Fruit fly (Drosophila melanogaster) whole organism, embryonic: ENCODE results near the gene RPA3.

ENCODE experiments used
- Ada2b ChIP-seq: fragments of 200-800 bp; sonication (Bioruptor generic); IDR thresholded peaks from 2 replicates; pipeline ENCODE4 v1.3.6; 2022; ENCODE audit warnings: missing biosample characterization, missing genetic modification characterization
- B-H2 ChIP-seq: fragments of 200-800 bp; sonication (Bioruptor generic); optimal IDR thresholded peaks from 2 replicates; lab custom pipeline; 2018; ENCODE audit warnings: missing biosample characterization, mild to moderate bottlenecking, missing genetic modification characterization
- CG10543 ChIP-seq: fragments of 200-800 bp; sonication (Bioruptor generic); optimal IDR thresholded peaks from 3 replicates; lab custom pipeline; 2017; ENCODE audit warnings: missing biosample characterization, mild to moderate bottlenecking, missing genetic modification characterization, moderate library complexity
- CG10979 ChIP-seq: fragments of 200-800 bp; sonication (Bioruptor generic); optimal IDR thresholded peaks from 2 replicates; lab custom pipeline; 2018; ENCODE audit warnings: missing biosample characterization, mild to moderate bottlenecking, missing genetic modification characterization, moderate library complexity
- CG11093 ChIP-seq: fragments of 200-800 bp; sonication (Bioruptor generic); IDR thresholded peaks from 3 replicates; pipeline ENCODE4 v1.3.6; 2022; ENCODE audit warnings: missing biosample characterization, missing genetic modification characterization
- CG13123 ChIP-seq: fragments of 200-800 bp; sonication (Bioruptor generic); optimal IDR thresholded peaks from 2 replicates; lab custom pipeline; 2016; ENCODE audit warnings: missing biosample characterization, missing genetic modification characterization
- CG13296 ChIP-seq: fragments of 200-800 bp; sonication (Bioruptor generic); optimal IDR thresholded peaks from 3 replicates; lab custom pipeline; 2018; ENCODE audit warnings: missing biosample characterization, mild to moderate bottlenecking, missing genetic modification characterization
- CG13894 ChIP-seq: fragments of 200-800 bp; sonication (Bioruptor generic); optimal IDR thresholded peaks from 3 replicates; lab custom pipeline; 2018; ENCODE audit warnings: missing biosample characterization, mild to moderate bottlenecking, missing genetic modification characterization, moderate library complexity
- CG15479 ChIP-seq: fragments of 200-800 bp; sonication (Bioruptor generic); optimal IDR thresholded peaks from 3 replicates; lab custom pipeline; 2019; ENCODE audit warnings: missing biosample characterization, mild to moderate bottlenecking, missing genetic modification characterization, moderate library complexity
- CG15514 ChIP-seq: fragments of 200-800 bp; sonication (Bioruptor generic); optimal IDR thresholded peaks from 3 replicates; lab custom pipeline; 2017; ENCODE audit warnings: missing biosample characterization, missing genetic modification characterization, mild to moderate bottlenecking, moderate library complexity, missing genetic modification reagents
- CG1603 ChIP-seq: fragments of 200-800 bp; sonication (Bioruptor generic); optimal IDR thresholded peaks from 2 replicates; lab custom pipeline; 2019; ENCODE audit warnings: missing biosample characterization, mild to moderate bottlenecking, missing genetic modification characterization, moderate library complexity
- CG16815 ChIP-seq: fragments of 200-800 bp; sonication (Bioruptor generic); optimal IDR thresholded peaks from 3 replicates; lab custom pipeline; 2017; ENCODE audit warnings: missing biosample characterization, mild to moderate bottlenecking, missing genetic modification characterization
- CG1792 ChIP-seq: fragments of 200-800 bp; sonication (Bioruptor generic); optimal IDR thresholded peaks from 2 replicates; lab custom pipeline; 2016; ENCODE audit warnings: missing biosample characterization, missing genetic modification characterization
- CG2199 ChIP-seq: fragments of 200-800 bp; sonication (Bioruptor generic); IDR thresholded peaks from 3 replicates; pipeline ENCODE4 v1.3.6; 2022; ENCODE audit warnings: missing biosample characterization, missing genetic modification characterization
- CG2678 ChIP-seq: fragments of 200-800 bp; sonication (Bioruptor generic); optimal IDR thresholded peaks from 3 replicates; lab custom pipeline; 2019; ENCODE audit warnings: missing biosample characterization, mild to moderate bottlenecking, missing genetic modification characterization, moderate library complexity
- CG3726 ChIP-seq: fragments of 200-800 bp; sonication (Bioruptor generic); IDR thresholded peaks from 3 replicates; pipeline ENCODE4, ENCODE4 v1.3.6; 2022; ENCODE audit warnings: missing biosample characterization, missing genetic modification characterization
- CG4854 ChIP-seq: fragments of 200-800 bp; sonication (Bioruptor generic); optimal IDR thresholded peaks from 2 replicates; lab custom pipeline; 2016; ENCODE audit warnings: missing biosample characterization, missing genetic modification characterization, inconsistent platforms
- CG6654 ChIP-seq: fragments of 200-800 bp; sonication (Bioruptor generic); optimal IDR thresholded peaks from 2 replicates; lab custom pipeline; 2017; ENCODE audit warnings: missing biosample characterization, mild to moderate bottlenecking, missing genetic modification characterization
- CG6813 ChIP-seq: fragments of 200-800 bp; sonication (Bioruptor generic); optimal IDR thresholded peaks from 2 replicates; lab custom pipeline; 2017; ENCODE audit warnings: missing biosample characterization, missing genetic modification characterization, mild to moderate bottlenecking, moderate library complexity, missing genetic modification reagents
- CG7745 ChIP-seq: fragments of 200-800 bp; sonication (Bioruptor generic); optimal IDR thresholded peaks from 2 replicates; lab custom pipeline; 2018; ENCODE audit warnings: missing biosample characterization, mild to moderate bottlenecking, missing genetic modification characterization, moderate library complexity
- CG7839 ChIP-seq: fragments of 200-800 bp; sonication (Bioruptor generic); optimal IDR thresholded peaks from 3 replicates; lab custom pipeline; 2018; ENCODE audit warnings: missing biosample characterization, mild to moderate bottlenecking, missing genetic modification characterization, moderate library complexity
- CG8924 ChIP-seq: fragments of 200-800 bp; optimal IDR thresholded peaks from 3 replicates; lab custom pipeline; 2019; ENCODE audit warnings: missing biosample characterization, mild to moderate bottlenecking, missing genetic modification characterization, moderate library complexity
- Deaf1 ChIP-seq: fragments of 200-800 bp; optimal IDR thresholded peaks from 3 replicates; lab custom pipeline; 2019; ENCODE audit warnings: missing biosample characterization, mild to moderate bottlenecking, missing genetic modification characterization, moderate library complexity
- E2f2 ChIP-seq: fragments of 200-800 bp; sonication (Bioruptor generic); IDR thresholded peaks from 2 replicates; pipeline ENCODE4 v1.3.6; 2022; ENCODE audit warnings: missing biosample characterization, missing genetic modification characterization
- Ets65A ChIP-seq: fragments of 200-800 bp; sonication (Bioruptor generic); peaks from one replicate; lab custom pipeline; 2016; ENCODE audit warnings: missing biosample characterization, missing genetic modification characterization
- GATAe ChIP-seq: fragments of 200-800 bp; sonication (Bioruptor generic); conservative IDR thresholded peaks from 2 replicates; pipeline ENCODE4 v1.3.6; 2022; ENCODE audit warnings: missing biosample characterization, missing genetic modification characterization
- NC2β ChIP-seq: fragments of 200-800 bp; sonication (Bioruptor generic); optimal IDR thresholded peaks from 2 replicates; lab custom pipeline; 2016; ENCODE audit warnings: missing biosample characterization, missing genetic modification characterization
- Nf-YC ChIP-seq: fragments of 200-800 bp; optimal IDR thresholded peaks from 3 replicates; lab custom pipeline; 2019; ENCODE audit warnings: missing biosample characterization, mild to moderate bottlenecking, missing genetic modification characterization, moderate library complexity
- Ssrp ChIP-seq: fragments of 200-800 bp; sonication (Bioruptor generic); optimal IDR thresholded peaks from 2 replicates; lab custom pipeline; 2018; ENCODE audit warnings: missing biosample characterization, mild to moderate bottlenecking, missing genetic modification characterization, moderate library complexity
- TFAM ChIP-seq: fragments of 200-800 bp; sonication (Bioruptor generic); optimal IDR thresholded peaks from 2 replicates; lab custom pipeline; 2017; ENCODE audit warnings: missing biosample characterization, missing genetic modification characterization, inconsistent platforms
- ac ChIP-seq: fragments of 200-800 bp; sonication (Bioruptor generic); optimal IDR thresholded peaks from 3 replicates; lab custom pipeline; 2017; ENCODE audit warnings: missing biosample characterization, mild to moderate bottlenecking, missing genetic modification characterization
- bbx ChIP-seq: fragments of 200-800 bp; sonication (Bioruptor generic); IDR thresholded peaks from 2 replicates; pipeline ENCODE4 v1.3.6; 2022; ENCODE audit warnings: missing biosample characterization, missing genetic modification characterization; ENCODE audit not compliant: partially characterized antibody
- btn ChIP-seq: fragments of 200-800 bp; sonication (Bioruptor generic); optimal IDR thresholded peaks from 2 replicates; lab custom pipeline; 2016; ENCODE audit warnings: missing biosample characterization, missing genetic modification characterization
- cad ChIP-seq: fragments of >200 bp; optimal IDR thresholded peaks from 2 replicates; lab custom pipeline; 2017; ENCODE audit warnings: missing biosample characterization, missing genetic modification characterization
- fu2 ChIP-seq: fragments of 200-800 bp; sonication (Bioruptor generic); optimal IDR thresholded peaks from 2 replicates; lab custom pipeline; 2016; ENCODE audit warnings: missing biosample characterization, missing genetic modification characterization
- gcm ChIP-seq: fragments of 200-800 bp; sonication (Bioruptor generic); optimal IDR thresholded peaks from 2 replicates; lab custom pipeline; 2019; ENCODE audit warnings: missing biosample characterization, mild to moderate bottlenecking, missing genetic modification characterization, moderate library complexity
- grau ChIP-seq: fragments of 200-800 bp; optimal IDR thresholded peaks from 3 replicates; lab custom pipeline; 2019; ENCODE audit warnings: missing biosample characterization, mild to moderate bottlenecking, missing genetic modification characterization, moderate library complexity
- grn ChIP-seq: fragments of 200-800 bp; sonication (Bioruptor generic); optimal IDR thresholded peaks from 3 replicates; lab custom pipeline; 2017; ENCODE audit warnings: missing biosample characterization, missing genetic modification characterization
- ham ChIP-seq: fragments of 200-800 bp; sonication (Bioruptor generic); IDR thresholded peaks from 2 replicates; pipeline ENCODE4 v1.3.6; 2022; ENCODE audit warnings: missing biosample characterization, missing genetic modification characterization
- kah ChIP-seq: fragments of 200-800 bp; sonication (Bioruptor generic); optimal IDR thresholded peaks from 2 replicates; lab custom pipeline; 2018; ENCODE audit warnings: missing biosample characterization, mild to moderate bottlenecking, missing genetic modification characterization
- lola ChIP-seq, 3 experiments: fragments of >200 bp in 2 of 3; fragments of 200-800 bp in 1 of 3; sonication (Bioruptor generic) in 1 of 3; optimal IDR thresholded peaks; 2 replicates each; lab custom pipeline; 2017 to 2019; ENCODE audit warnings: missing biosample characterization in 3 of 3, missing genetic modification characterization in 3 of 3, mild to moderate bottlenecking in 1 of 3, moderate library complexity in 1 of 3
- pros ChIP-seq: fragments of 200-800 bp; sonication (Bioruptor generic); optimal IDR thresholded peaks from 3 replicates; lab custom pipeline; 2019; ENCODE audit warnings: missing biosample characterization, mild to moderate bottlenecking, missing genetic modification characterization, moderate library complexity
- pum ChIP-seq: fragments of 200-800 bp; sonication (Bioruptor generic); optimal IDR thresholded peaks from 2 replicates; lab custom pipeline; 2016; ENCODE audit warnings: missing biosample characterization, missing genetic modification characterization
- sc ChIP-seq, 3 experiments: fragments of >200 bp in 2 of 3; fragments of 200-800 bp in 1 of 3; sonication (Bioruptor generic) in 1 of 3; optimal IDR thresholded peaks; 2 replicates in 2 of 3; 3 replicates in 1 of 3; lab custom pipeline; 2017; ENCODE audit warnings: mild to moderate bottlenecking in 1 of 3, missing biosample characterization in 1 of 3, missing genetic modification characterization in 1 of 3, missing genetic modification reagents in 1 of 3
- sd ChIP-seq: fragments of 200-800 bp; sonication (Bioruptor generic); optimal IDR thresholded peaks from 3 replicates; lab custom pipeline; 2018; ENCODE audit warnings: missing biosample characterization, mild to moderate bottlenecking, missing genetic modification characterization, moderate library complexity
- tio ChIP-seq: fragments of 200-800 bp; sonication (Bioruptor generic); optimal IDR thresholded peaks from 2 replicates; lab custom pipeline; 2017; ENCODE audit warnings: missing biosample characterization, missing genetic modification characterization, inconsistent platforms
- tna ChIP-seq: fragments of 200-800 bp; sonication (Bioruptor generic); IDR thresholded peaks from 2 replicates; pipeline ENCODE4 v1.3.6; 2022; ENCODE audit warnings: missing biosample characterization, missing genetic modification characterization; ENCODE audit not compliant: partially characterized antibody
- unc-4 ChIP-seq: fragments of 200-800 bp; sonication (Bioruptor generic); IDR thresholded peaks from 2 replicates; pipeline ENCODE4 v1.3.6; 2022; ENCODE audit warnings: missing biosample characterization, missing genetic modification characterization; ENCODE audit not compliant: partially characterized antibody
- unpg ChIP-seq: fragments of 200-800 bp; sonication (Bioruptor generic); optimal IDR thresholded peaks from 3 replicates; lab custom pipeline; 2018; ENCODE audit warnings: missing biosample characterization, mild to moderate bottlenecking, missing genetic modification characterization, moderate library complexity
- zen ChIP-seq: fragments of 200-800 bp; sonication (Bioruptor generic); optimal IDR thresholded peaks from 3 replicates; lab custom pipeline; 2018; ENCODE audit warnings: missing biosample characterization, mild to moderate bottlenecking, missing genetic modification characterization, moderate library complexity

The RPA3 gene

dm6 chrX:11659080-11659479 lies 43.4 kb upstream of the RPA3 start (continued):
- TF ChIP-seq bbx (GFP tag; lab: Robert Waterston, UW) (no peak), Nf-YC (tag; lab: Kevin White, UChicago) (peak; percentile 12), zen (tag; lab: Kevin White, UChicago) (no peak), NC2β (no peak), unpg (GFP tag; lab: Kevin White, UChicago) (peak; percentile 59), sc (optimal IDR thresholded peaks at IDR 0.05; lab: Kevin White, UChicago) (no peak), sc (GFP tag; optimal IDR thresholded peaks at IDR 0.05; lab: Kevin White, UChicago) (peak; percentile 20), pum (GFP tag; lab: Kevin White, UChicago) (no peak), CG7839 (tag; lab: Kevin White, UChicago) (peak; percentile 67), CG15479 (GFP tag; lab: Kevin White, UChicago) (no peak), CG13296 (GFP tag; lab: Kevin White, UChicago) (peak; percentile 35), CG13123 (GFP tag; lab: Kevin White, UChicago) (no peak), CG1603 (tag; lab: Kevin White, UChicago) (peak; percentile 16), Ada2b (0 out of 2 replicates have a peak, but pooled peaks have one; percentile 26), GATAe (GFP tag; lab: Robert Waterston, UW) (no peak), CG8924 (peak; percentile 52), B-H2 (GFP tag; lab: Kevin White, UChicago) (no peak), kah (peak; percentile 7), CG1792 (GFP tag; lab: Kevin White, UChicago) (no peak), fu2 (no peak), tio (no peak), pros (no peak), grn (GFP tag; lab: Kevin White, UChicago) (no peak), CG6654 (GFP tag; lab: Kevin White, UChicago) (no peak), CG7745 (no peak), ac (no peak), cad (GFP tag; lab: Kevin White, UChicago) (no peak), CG16815 (GFP tag; lab: Kevin White, UChicago) (no peak), CG2199 (no peak), tna (GFP tag; lab: Robert Waterston, UW) (no peak), Ets65A (GFP tag; lab: Kevin White, UChicago) (no peak), unc-4 (GFP tag; lab: Robert Waterston, UW) (no peak), CG4854 (GFP tag; lab: Kevin White, UChicago) (no peak), CG15514 (no peak), btn (GFP tag; lab: Kevin White, UChicago) (no peak), ham (GFP tag; lab: Robert Waterston, UW) (no peak), Deaf1 (peak; percentile 34), TFAM (GFP tag; lab: Kevin White, UChicago) (no peak), CG10979 (tag; lab: Kevin White, UChicago) (peak; percentile 72), CG2678 (peak; percentile 70), E2f2 (GFP tag; lab: Robert Waterston, UW) (peak; percentile 28; the same call in 1 of the 2 replicates), CG6813 (GFP tag; lab: Kevin White, UChicago) (no peak), CG11093 (GFP tag; lab: Robert Waterston, UW) (no peak), CG10543 (GFP tag; lab: Kevin White, UChicago) (no peak), gcm (GFP tag; lab: Kevin White, UChicago) (peak; percentile 45), sd (tag; lab: Kevin White, UChicago) (no peak), grau (tag; lab: Kevin White, UChicago) (peak; percentile 60), CG13894 (no peak), lola (GFP tag; optimal IDR thresholded peaks at IDR 0.05; lab: Kevin White, UChicago) (peak in 1 of 3 experiments; percentile 52), Ssrp (tag; lab: Kevin White, UChicago) (peak; percentile 58), CG3726 (GFP tag; lab: Robert Waterston, UW) (0 out of 3 replicates have a peak, but pooled peaks have one; percentile 21)
